Worm (Caenorhabditis elegans) whole organism, dauer: Measurements from ENCODE around the gene F26D11.13.

Experiments used
- unc-62 ChIP-seq: sonication (generic microtip); optimal IDR thresholded peaks from 2 replicates; lab custom pipeline; 2017; ENCODE audit warnings: missing biosample characterization, missing genetic modification reagents, missing genetic modification characterization

F26D11.13 gene

DNA sequence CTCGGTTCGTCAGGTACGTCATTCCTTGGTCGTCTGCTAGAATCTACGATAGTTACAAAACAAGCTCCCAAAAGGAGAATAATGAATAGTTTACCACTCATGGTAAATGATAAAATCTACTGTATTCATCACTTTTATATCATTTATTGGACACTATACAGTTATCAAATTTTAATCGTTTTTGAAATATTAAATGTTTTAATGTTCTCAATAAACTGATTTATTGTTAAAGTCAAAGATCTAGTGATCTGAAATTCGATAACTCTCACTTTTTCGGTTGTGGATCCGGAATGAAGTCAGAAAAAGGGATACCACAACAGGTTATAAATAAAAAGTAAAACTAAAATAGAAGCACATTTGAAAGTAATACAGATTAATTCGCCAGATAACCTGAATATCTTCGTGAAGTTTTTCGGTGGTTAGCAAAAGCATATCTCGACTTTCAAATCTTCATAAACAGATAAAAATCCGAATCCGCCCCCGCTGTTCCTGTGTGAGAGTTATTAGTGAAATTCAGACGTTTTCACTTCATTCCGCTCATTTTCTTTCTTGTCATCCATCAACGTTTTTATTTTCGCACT, 4.4 kb upstream of the F26D11.13 start, which contains the start of the genes clec-217 and F26D11.2:
clec-217 (minus strand) TSS at position 101 of the 581 bp plus-strand sequence.
F26D11.2 (plus strand) TSS at position 531 of the 581 bp plus-strand sequence.
- TF ChIP-seq unc-62: no peak

DNA sequence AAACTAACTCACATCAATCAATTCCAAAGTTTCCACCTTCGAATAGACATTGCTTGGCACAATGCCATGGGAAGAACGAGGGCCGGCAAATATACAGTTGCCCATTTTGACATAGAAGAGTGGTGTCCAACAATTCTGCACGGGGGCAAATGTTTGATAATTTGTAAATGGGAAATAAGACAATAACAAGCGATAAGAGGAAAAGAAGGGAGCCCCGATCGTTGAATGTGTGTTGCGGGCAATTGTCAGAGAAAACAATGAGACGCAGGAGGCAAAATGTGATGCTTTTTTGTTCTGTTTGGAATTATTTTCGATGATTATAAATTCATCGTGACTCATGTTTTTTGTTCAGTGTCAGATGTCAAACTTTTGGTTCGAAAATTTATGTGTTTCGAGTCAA, 1.8 kb upstream of the F26D11.13 start, which contains the start of gene pals-34:
pals-34 (minus strand) TSS at position 280 of the 400 bp plus-strand sequence.
- no peak for TF ChIP-seq unc-62

DNA sequence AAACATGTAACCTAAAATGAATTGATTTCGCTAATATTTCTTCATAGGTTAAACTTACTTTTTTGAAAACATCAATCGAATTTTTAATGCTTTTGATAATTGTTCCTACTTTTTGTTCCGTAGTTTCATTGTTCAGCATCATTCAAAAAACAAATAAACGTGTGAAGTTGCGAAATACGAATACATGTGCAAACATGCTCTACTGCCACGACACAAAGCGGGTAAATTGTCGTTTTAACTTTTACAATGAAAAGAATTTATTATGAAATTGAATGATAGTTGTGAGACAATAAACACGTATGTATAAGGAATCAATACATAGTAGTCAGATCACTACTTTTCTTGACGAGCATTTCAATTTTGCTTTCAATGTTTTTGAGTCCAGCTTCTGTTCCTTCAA, 716 bp upstream of the F26D11.13 start, which contains the start of gene F26D11.12:
F26D11.12 (minus strand) TSS at position 145 of the 400 bp plus-strand sequence.
- no peak for TF ChIP-seq unc-62

DNA sequence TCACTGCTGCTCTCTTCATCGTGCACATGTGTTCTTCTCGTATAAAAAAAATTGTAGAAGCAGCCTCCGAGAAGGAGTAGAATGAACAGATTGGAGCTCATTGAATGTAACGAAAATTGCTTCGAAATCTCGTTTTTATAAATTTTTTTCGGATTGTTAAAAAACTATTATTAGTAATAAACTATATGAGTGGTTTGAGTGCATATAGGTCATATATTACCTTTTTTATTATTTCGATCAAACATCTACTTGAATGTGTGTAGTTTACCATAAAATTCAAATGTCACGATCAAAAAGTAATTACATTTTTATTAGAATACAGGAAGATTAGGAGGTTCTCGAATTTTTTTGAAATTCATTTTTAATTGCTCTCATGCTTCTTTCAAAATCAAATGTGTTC, 1.6 kb downstream of the F26D11.13 start, which contains the start of gene clec-216:
clec-216 (minus strand) TSS at position 101 of the 400 bp plus-strand sequence.
- no peak for TF ChIP-seq unc-62

DNA sequence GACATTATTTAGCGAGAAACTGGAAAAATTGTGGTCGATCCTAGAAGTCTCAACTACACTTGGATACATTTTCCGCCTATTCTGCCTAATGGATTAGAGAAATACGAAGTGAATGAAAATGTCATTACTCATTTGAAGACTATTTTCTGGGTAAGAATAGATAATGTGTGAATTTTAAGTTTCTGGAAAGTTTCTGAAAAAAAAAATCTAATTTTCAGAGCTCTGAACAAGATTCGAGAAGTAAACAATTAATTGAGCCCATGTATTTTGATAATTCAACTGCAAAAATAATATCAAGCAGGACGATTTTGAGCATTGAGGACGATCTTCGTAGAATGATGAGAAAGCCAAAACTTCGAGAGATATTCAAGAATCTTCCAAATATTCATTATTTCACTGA, 8.2 kb downstream of the F26D11.13 start:
- no peak for TF ChIP-seq unc-62

DNA sequence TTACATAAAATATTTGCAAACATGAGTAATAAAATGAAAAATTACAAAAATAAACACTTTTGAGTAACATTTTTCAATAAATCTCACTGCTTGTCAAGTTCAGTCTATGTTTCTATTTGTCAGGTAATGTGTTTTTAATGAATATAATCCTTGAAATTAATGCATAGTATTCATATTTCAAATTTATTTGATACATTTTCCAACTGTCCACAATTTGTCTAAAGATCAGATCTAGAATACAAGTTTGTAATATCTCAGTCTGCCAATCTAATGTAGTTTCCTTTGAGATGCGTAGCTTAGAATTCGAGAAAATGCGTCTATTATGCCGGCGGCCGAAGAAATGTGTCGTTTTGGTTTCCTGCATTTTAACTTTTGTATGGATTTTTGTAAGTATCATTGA, 10.9 kb downstream of the F26D11.13 start, which contains the start of gene Y97E10B.1:
Y97E10B.1 (plus strand) TSS at position 301 of the 400 bp plus-strand sequence.
- TF ChIP-seq unc-62: no peak

ce11 chrV:7940299-7940698, 14.2 kb downstream of the F26D11.13 start, which contains the start of gene srt-53:
Gene srt-53, minus strand, starts transcription at chrV:7940399.
- no peak for TF ChIP-seq unc-62

- TF ChIP-seq unc-62: no peak
These were observed 17.3 kb downstream of the F26D11.13 start, which contains the start of gene srsx-3 for ce11 chrV:7937152-7937551. Gene srsx-3, minus strand, starts transcription at chrV:7937252.

ce11 chrV:7932998-7933397, 21.5 kb downstream of the F26D11.13 start, which contains the start of gene ncx-10:
Gene ncx-10, minus strand, starts transcription at chrV:7933098.
- TF ChIP-seq unc-62: no peak

ce11 chrV:7928660-7929059, 25.8 kb downstream of the F26D11.13 start, which contains the start of gene srsx-5:
Gene srsx-5, plus strand, starts transcription at chrV:7928960.
- TF ChIP-seq unc-62: no peak

- TF ChIP-seq unc-62: no peak
These were observed 27.7 kb downstream of the F26D11.13 start, which contains the start of gene srsx-6 for ce11 chrV:7926784-7927183. Gene srsx-6, plus strand, starts transcription at chrV:7927084.

ce11 chrV:7925483-7925882, 29.0 kb downstream of the F26D11.13 start, which contains the start of gene srsx-7:
Gene srsx-7, plus strand, starts transcription at chrV:7925783.
- no peak for TF ChIP-seq unc-62

- TF ChIP-seq unc-62: no peak
These were observed 46.0 kb downstream of the F26D11.13 start for ce11 chrV:7908431-7908830.

ce11 chrV:7904389-7904788, 50.1 kb downstream of the F26D11.13 start:
- no peak for TF ChIP-seq unc-62
